Worm (Caenorhabditis elegans): ENCODE data around the gene F45D3.3.

F45D3.3 gene

ce11 chrV:12536409-12537038 lies 13.7 kb downstream of the F45D3.3 start:
- TF ChIP-seq daf-16 (GFP tag; optimal IDR thresholded peaks at IDR 0.05): no peak
- peak; percentile 70 for TF ChIP-seq daf-16 (tag; optimal IDR thresholded peaks at IDR 0.05)
- peak; percentile 11 for TF ChIP-seq nhr-28 (tag; optimal IDR thresholded peaks at IDR 0.05)
- no peak for TF ChIP-seq F26F4.8 (GFP tag; conservative IDR thresholded peaks at IDR 0.05)
- no peak for TF ChIP-seq unc-39 (tag; optimal IDR thresholded peaks at IDR 0.05)
- TF ChIP-seq unc-62 (GFP tag; optimal IDR thresholded peaks at IDR 0.05 in 1 of 2): peak in 1 of 2 experiments; percentile 94
- TF ChIP-seq unc-62 (tag; optimal IDR thresholded peaks at IDR 0.05): no peak
- no peak for TF ChIP-seq nhr-77 (tag; optimal IDR thresholded peaks at IDR 0.05)
- no peak for TF ChIP-seq php-3 (GFP tag; IDR thresholded peaks at IDR 0.05)

- TF ChIP-seq madf-9 (GFP tag; conservative IDR thresholded peaks at IDR 0.05) (no peak), F44E2.7 (GFP tag; IDR thresholded peaks at IDR 0.05) (no peak), daf-16 (GFP tag; optimal IDR thresholded peaks at IDR 0.05) (no peak), daf-16 (tag; optimal IDR thresholded peaks at IDR 0.05) (peak; percentile 52), zip-2 (tag; optimal IDR thresholded peaks at IDR 0.05) (no peak), D1046.2 (GFP tag; IDR thresholded peaks at IDR 0.05) (no peak), egl-27 (tag; optimal IDR thresholded peaks at IDR 0.05) (no peak), nhr-102 (tag; optimal IDR thresholded peaks at IDR 0.05) (no peak), nhr-11 (tag; optimal IDR thresholded peaks at IDR 0.05) (no peak), nhr-77 (tag; optimal IDR thresholded peaks at IDR 0.05) (no peak), hmg-1.1 (GFP tag; IDR thresholded peaks at IDR 0.05) (no peak), lin-39 (tag; optimal IDR thresholded peaks at IDR 0.05) (no peak), ZK546.5 (tag; optimal IDR thresholded peaks at IDR 0.05) (no peak), hlh-30 (tag; optimal IDR thresholded peaks at IDR 0.05; ENCODE audit: insufficient read depth) (peak; percentile 23), dve-1 (tag; optimal IDR thresholded peaks at IDR 0.05; ENCODE audit: insufficient read depth) (peak; percentile 4), zag-1 (tag; optimal IDR thresholded peaks at IDR 0.05) (no peak), mdt-29 (GFP tag; IDR thresholded peaks at IDR 0.05) (no peak), Y75B8A.6 (GFP tag; IDR thresholded peaks at IDR 0.05) (no peak), dpl-1 (GFP tag; optimal IDR thresholded peaks at IDR 0.05) (no peak), nhr-41 (GFP tag; IDR thresholded peaks at IDR 0.05) (no peak), pha-4 (GFP tag; IDR thresholded peaks at IDR 0.05) (no peak), pha-4 (tag; optimal IDR thresholded peaks at IDR 0.05) (no peak), unc-62 (GFP tag; optimal IDR thresholded peaks at IDR 0.05 in 1 of 2) (peak in 1 of 2 experiments; percentile 71), unc-62 (tag; optimal IDR thresholded peaks at IDR 0.05) (no peak), gei-8 (GFP tag; optimal IDR thresholded peaks at IDR 0.05) (no peak), Y48G9A.11 (GFP tag; IDR thresholded peaks at IDR 0.05) (no peak), php-3 (GFP tag; IDR thresholded peaks at IDR 0.05) (no peak), F10B5.3 (tag; optimal IDR thresholded peaks at IDR 0.05) (no peak), spr-1 (tag; optimal IDR thresholded peaks at IDR 0.05) (no peak), tra-1 (GFP tag; IDR thresholded peaks at IDR 0.05) (no peak), nhr-111 (GFP tag; optimal IDR thresholded peaks at IDR 0.05) (no peak), Y5F2A.4 (GFP tag; optimal IDR thresholded peaks at IDR 0.05) (no peak), rbr-2 (tag; optimal IDR thresholded peaks at IDR 0.05) (no peak)
Observed at ce11 chrV:12534941-12535340, 15.2 kb downstream of the F45D3.3 start.

- peak; percentile 49; the same call in 1 of the 2 replicates for TF ChIP-seq dmd-6 (GFP tag; IDR thresholded peaks at IDR 0.05)
- peak in 1 of 2 experiments; percentile 46 for TF ChIP-seq lsy-2 (tag; optimal IDR thresholded peaks at IDR 0.05)
- no peak for TF ChIP-seq mxl-2 (GFP tag; conservative IDR thresholded peaks at IDR 0.05)
- peak; percentile 72 for TF ChIP-seq nhr-25 (tag; optimal IDR thresholded peaks at IDR 0.05; ENCODE audit: borderline replicate concordance, insufficient read depth)
- peak; percentile 68 for TF ChIP-seq nhr-48 (tag; optimal IDR thresholded peaks at IDR 0.05)
- TF ChIP-seq unc-62 (GFP tag; optimal IDR thresholded peaks at IDR 0.05 in 1 of 2): peak in 1 of 2 experiments; percentile 98
- TF ChIP-seq unc-62 (tag; optimal IDR thresholded peaks at IDR 0.05): no peak
- TF ChIP-seq mep-1 (tag; optimal IDR thresholded peaks at IDR 0.05): peak; percentile 3
- no peak for TF ChIP-seq hlh-30 (tag; optimal IDR thresholded peaks at IDR 0.05; ENCODE audit: insufficient read depth)
- peak; percentile 56 for TF ChIP-seq hlh-11 (tag; optimal IDR thresholded peaks at IDR 0.05)
Observed at ce11 chrV:12533635-12534150, 16.5 kb downstream of the F45D3.3 start.

Data from whole organism, L4 larva.